Fruit fly (Drosophila melanogaster) whole organism, embryonic: ENCODE measurements around the gene TkR86C.

ENCODE experiments used
- Antp ChIP-seq: fragments of 200-800 bp; sonication (Bioruptor generic); optimal IDR thresholded peaks from 3 replicates; lab custom pipeline; 2016; ENCODE audit warnings: missing biosample characterization, missing genetic modification characterization
- CG10431 ChIP-seq: fragments of 200-800 bp; sonication (Bioruptor generic); optimal IDR thresholded peaks from 3 replicates; lab custom pipeline; 2018; ENCODE audit warnings: missing biosample characterization, mild to moderate bottlenecking, missing genetic modification characterization
- CG11560 ChIP-seq: fragments of 200-800 bp; sonication (Bioruptor generic); IDR thresholded peaks from 3 replicates; pipeline ENCODE4 v1.3.6; 2022; ENCODE audit warnings: missing biosample characterization, missing genetic modification characterization
- CG14014 ChIP-seq: fragments of 200-800 bp; sonication (Bioruptor generic); IDR thresholded peaks from 2 replicates; pipeline ENCODE4 v1.3.6; 2022; ENCODE audit warnings: missing biosample characterization, missing genetic modification characterization
- CG14860 ChIP-seq: fragments of 200-800 bp; sonication (Bioruptor generic); IDR thresholded peaks from 3 replicates; pipeline ENCODE4 v1.3.6; 2022; ENCODE audit warnings: missing biosample characterization, missing genetic modification characterization; ENCODE audit not compliant: partially characterized antibody
- CG15479 ChIP-seq: fragments of 200-800 bp; sonication (Bioruptor generic); optimal IDR thresholded peaks from 3 replicates; lab custom pipeline; 2019; ENCODE audit warnings: missing biosample characterization, mild to moderate bottlenecking, missing genetic modification characterization, moderate library complexity
- CG15514 ChIP-seq: fragments of 200-800 bp; sonication (Bioruptor generic); optimal IDR thresholded peaks from 3 replicates; lab custom pipeline; 2017; ENCODE audit warnings: missing biosample characterization, missing genetic modification characterization, mild to moderate bottlenecking, moderate library complexity, missing genetic modification reagents
- CG16815 ChIP-seq: fragments of 200-800 bp; sonication (Bioruptor generic); optimal IDR thresholded peaks from 3 replicates; lab custom pipeline; 2017; ENCODE audit warnings: missing biosample characterization, mild to moderate bottlenecking, missing genetic modification characterization
- CG18599 ChIP-seq: fragments of 200-800 bp; sonication (Bioruptor generic); optimal IDR thresholded peaks from 3 replicates; lab custom pipeline; 2017; ENCODE audit warnings: missing biosample characterization, missing genetic modification characterization, mild to moderate bottlenecking, moderate library complexity, missing genetic modification reagents
- CG2120 ChIP-seq: fragments of 200-800 bp; sonication (Bioruptor generic); optimal IDR thresholded peaks from 3 replicates; lab custom pipeline; 2016; ENCODE audit warnings: missing biosample characterization, missing genetic modification characterization
- CG2889 ChIP-seq: fragments of 200-800 bp; sonication (Bioruptor generic); IDR thresholded peaks from 3 replicates; pipeline ENCODE4 v1.3.6; 2022; ENCODE audit warnings: missing biosample characterization, missing genetic modification characterization
- CG30431 ChIP-seq: fragments of 200-800 bp; sonication (Bioruptor generic); optimal IDR thresholded peaks from 2 replicates; lab custom pipeline; 2017; ENCODE audit warnings: missing biosample characterization, missing genetic modification characterization
- CG31365 ChIP-seq: fragments of 200-800 bp; sonication (Bioruptor generic); optimal IDR thresholded peaks from 2 replicates; lab custom pipeline; 2018; ENCODE audit warnings: missing biosample characterization, mild to moderate bottlenecking, missing genetic modification characterization
- CG31441 ChIP-seq: fragments of 200-800 bp; sonication (Bioruptor generic); IDR thresholded peaks from 2 replicates; pipeline ENCODE4 v1.3.6; 2022; ENCODE audit warnings: missing biosample characterization, missing genetic modification characterization
- CG3163 ChIP-seq: fragments of 200-800 bp; sonication (Bioruptor generic); optimal IDR thresholded peaks from 3 replicates; lab custom pipeline; 2016; ENCODE audit warnings: missing biosample characterization, missing genetic modification characterization
- CG34422 ChIP-seq: fragments of 200-800 bp; sonication (Bioruptor generic); IDR thresholded peaks from 3 replicates; pipeline ENCODE4 v1.3.6; 2022; ENCODE audit warnings: missing biosample characterization, missing genetic modification characterization
- CG3847 ChIP-seq: fragments of 200-800 bp; sonication (Bioruptor generic); IDR thresholded peaks from 2 replicates; pipeline ENCODE4 v1.3.6; 2022; ENCODE audit warnings: missing biosample characterization, missing genetic modification characterization
- CG5245 ChIP-seq: fragments of 200-800 bp; sonication (Bioruptor generic); optimal IDR thresholded peaks from 3 replicates; lab custom pipeline; 2016; ENCODE audit warnings: missing biosample characterization, missing genetic modification characterization
- CG6175 ChIP-seq: fragments of 200-800 bp; sonication (Bioruptor generic); IDR thresholded peaks from 3 replicates; pipeline ENCODE4 v1.3.6; 2022; ENCODE audit warnings: missing biosample characterization, missing genetic modification characterization
- CG8281 ChIP-seq: fragments of 200-800 bp; sonication (Bioruptor generic); optimal IDR thresholded peaks from 2 replicates; lab custom pipeline; 2018; ENCODE audit warnings: missing biosample characterization, mild to moderate bottlenecking, missing genetic modification characterization, moderate library complexity
- CG8359 ChIP-seq: fragments of 200-800 bp; sonication (Bioruptor generic); optimal IDR thresholded peaks from 2 replicates; lab custom pipeline; 2017; ENCODE audit warnings: missing biosample characterization, mild to moderate bottlenecking, missing genetic modification characterization, borderline replicate concordance
- Doc2 ChIP-seq: fragments of 200-800 bp; sonication (Bioruptor generic); IDR thresholded peaks from 2 replicates; pipeline ENCODE4 v1.3.6; 2022; ENCODE audit warnings: missing biosample characterization, missing genetic modification characterization
- Drgx ChIP-seq: fragments of 200-800 bp; sonication (Bioruptor generic); IDR thresholded peaks from 2 replicates; pipeline ENCODE4 v1.3.6; 2022; ENCODE audit warnings: missing biosample characterization, missing genetic modification characterization
- Gsc ChIP-seq: fragments of 200-800 bp; sonication (Bioruptor generic); IDR thresholded peaks from 2 replicates; pipeline ENCODE4 v1.3.6; 2022; ENCODE audit warnings: missing biosample characterization, missing genetic modification characterization
- HLH4C ChIP-seq: fragments of 200-800 bp; sonication (Bioruptor generic); IDR thresholded peaks from 3 replicates; pipeline ENCODE4 v1.3.6; 2022; ENCODE audit warnings: missing biosample characterization, missing genetic modification characterization; ENCODE audit not compliant: partially characterized antibody
- NFAT ChIP-seq: fragments of 200-800 bp; sonication (Bioruptor generic); IDR thresholded peaks from 2 replicates; pipeline ENCODE4 v1.3.6; 2022; ENCODE audit warnings: missing biosample characterization, missing genetic modification characterization
- Sox100B ChIP-seq: fragments of 200-800 bp; sonication (Bioruptor generic); optimal IDR thresholded peaks from 3 replicates; lab custom pipeline; 2018; ENCODE audit warnings: missing biosample characterization, mild to moderate bottlenecking, missing genetic modification characterization
- ato ChIP-seq: fragments of 200-800 bp; sonication (Bioruptor generic); IDR thresholded peaks from 2 replicates; pipeline ENCODE4 v1.3.6; 2022; ENCODE audit warnings: missing biosample characterization, missing genetic modification characterization; ENCODE audit not compliant: partially characterized antibody
- bbx ChIP-seq: fragments of 200-800 bp; sonication (Bioruptor generic); IDR thresholded peaks from 2 replicates; pipeline ENCODE4 v1.3.6; 2022; ENCODE audit warnings: missing biosample characterization, missing genetic modification characterization; ENCODE audit not compliant: partially characterized antibody
- cato ChIP-seq: fragments of 200-800 bp; sonication (Bioruptor generic); optimal IDR thresholded peaks from 2 replicates; lab custom pipeline; 2016; ENCODE audit warnings: missing biosample characterization, missing genetic modification characterization, borderline replicate concordance
- crp ChIP-seq, 2 experiments: fragments of 200-800 bp; sonication (Bioruptor generic); optimal IDR thresholded peaks; 2 replicates in 1 of 2; 3 replicates in 1 of 2; lab custom pipeline; 2017; ENCODE audit warnings: missing biosample characterization in 2 of 2, missing genetic modification characterization in 2 of 2, mild to moderate bottlenecking in 1 of 2, moderate library complexity in 1 of 2
- ems ChIP-seq: fragments of 200-800 bp; sonication (Bioruptor generic); optimal IDR thresholded peaks from 3 replicates; lab custom pipeline; 2016; ENCODE audit warnings: missing biosample characterization, missing genetic modification characterization
- esg ChIP-seq: fragments of 200-800 bp; sonication (Bioruptor generic); conservative IDR thresholded peaks from 2 replicates; pipeline ENCODE4 v1.3.6; 2022; ENCODE audit warnings: missing biosample characterization, missing genetic modification characterization
- gfzf ChIP-seq: fragments of 200-800 bp; sonication (Bioruptor generic); optimal IDR thresholded peaks from 2 replicates; lab custom pipeline; 2016; ENCODE audit warnings: missing biosample characterization, mild to moderate bottlenecking, missing genetic modification characterization, moderate library complexity
- gt ChIP-seq: fragments of 200-800 bp; sonication (Bioruptor generic); IDR thresholded peaks from 2 replicates; pipeline ENCODE4 v1.3.6; 2022; ENCODE audit warnings: missing biosample characterization, missing genetic modification characterization
- ind ChIP-seq: fragments of 200-800 bp; sonication (Bioruptor generic); optimal IDR thresholded peaks from 3 replicates; lab custom pipeline; 2016; ENCODE audit warnings: missing biosample characterization, missing genetic modification characterization
- kay ChIP-seq: fragments of 200-800 bp; sonication (Bioruptor generic); optimal IDR thresholded peaks from 2 replicates; lab custom pipeline; 2016; ENCODE audit warnings: missing biosample characterization, missing genetic modification characterization
- kni ChIP-seq: fragments of 200-800 bp; sonication (Bioruptor generic); optimal IDR thresholded peaks from 3 replicates; lab custom pipeline; 2017; ENCODE audit warnings: mild to moderate bottlenecking, missing biosample characterization, missing genetic modification reagents, missing genetic modification characterization
- lilli ChIP-seq: fragments of 200-800 bp; sonication (Bioruptor generic); optimal IDR thresholded peaks from 3 replicates; lab custom pipeline; 2016; ENCODE audit warnings: missing biosample characterization, missing genetic modification characterization
- pb ChIP-seq: fragments of 200-800 bp; sonication (Bioruptor generic); optimal IDR thresholded peaks from 3 replicates; lab custom pipeline; 2016; ENCODE audit warnings: missing biosample characterization, missing genetic modification characterization
- pfk ChIP-seq: fragments of 200-800 bp; sonication (Bioruptor generic); optimal IDR thresholded peaks from 2 replicates; lab custom pipeline; 2018; ENCODE audit warnings: missing biosample characterization, mild to moderate bottlenecking, missing genetic modification characterization, moderate library complexity
- pita ChIP-seq: fragments of 200-800 bp; sonication (Bioruptor generic); optimal IDR thresholded peaks from 2 replicates; lab custom pipeline; 2017; ENCODE audit warnings: missing biosample characterization, mild to moderate bottlenecking, missing genetic modification characterization
- pzg ChIP-seq: fragments of 200-800 bp; sonication (Bioruptor generic); optimal IDR thresholded peaks from 3 replicates; lab custom pipeline; 2018; ENCODE audit warnings: missing biosample characterization, mild to moderate bottlenecking, missing genetic modification characterization, moderate library complexity
- schlank ChIP-seq: fragments of 200-800 bp; sonication (Bioruptor generic); optimal IDR thresholded peaks from 2 replicates; lab custom pipeline; 2018; ENCODE audit warnings: missing biosample characterization, mild to moderate bottlenecking, missing genetic modification characterization
- scrt ChIP-seq: fragments of 200-800 bp; sonication (Bioruptor generic); optimal IDR thresholded peaks from 2 replicates; lab custom pipeline; 2018; ENCODE audit warnings: missing biosample characterization, mild to moderate bottlenecking, missing genetic modification characterization, moderate library complexity
- shn ChIP-seq: fragments of 200-800 bp; sonication (Bioruptor generic); optimal IDR thresholded peaks from 3 replicates; lab custom pipeline; 2016; ENCODE audit warnings: missing biosample characterization, missing genetic modification characterization
- tgo ChIP-seq: fragments of 200-800 bp; sonication (Bioruptor generic); IDR thresholded peaks from 3 replicates; pipeline ENCODE4 v1.3.6; 2022; ENCODE audit warnings: missing biosample characterization, missing genetic modification characterization
- trem ChIP-seq: fragments of 200-800 bp; optimal IDR thresholded peaks from 3 replicates; lab custom pipeline; 2019; ENCODE audit warnings: missing biosample characterization, mild to moderate bottlenecking, missing genetic modification characterization, moderate library complexity
- vfl ChIP-seq: fragments of 200-800 bp; sonication (Bioruptor generic); optimal IDR thresholded peaks from 2 replicates; lab custom pipeline; 2016; ENCODE audit warnings: missing biosample characterization, missing genetic modification characterization
- vnd ChIP-seq: fragments of 200-800 bp; sonication (Bioruptor generic); IDR thresholded peaks from 3 replicates; pipeline ENCODE4 v1.3.6; 2022; ENCODE audit warnings: missing biosample characterization, missing genetic modification characterization; ENCODE audit not compliant: partially characterized antibody
- zfh2 ChIP-seq: fragments of 200-800 bp; sonication (Bioruptor generic); optimal IDR thresholded peaks from 2 replicates; lab custom pipeline; 2016; ENCODE audit warnings: missing biosample characterization, missing genetic modification characterization

The TkR86C gene

dm6 chr3R:10708169-10708568, 42.9 kb downstream of the TkR86C start, which contains the start of gene CG31278 (continued):
- TF ChIP-seq CG3847 (GFP tag; lab: Robert Waterston, UW) (no peak), Drgx (GFP tag; lab: Robert Waterston, UW) (no peak), kay (no peak), CG8359 (no peak), CG2889 (no peak), CG8281 (tag; lab: Kevin White, UChicago) (no peak), HLH4C (GFP tag; lab: Robert Waterston, UW) (peak; percentile 64), CG18599 (no peak), shn (GFP tag; lab: Kevin White, UChicago) (no peak), CG14860 (GFP tag; lab: Robert Waterston, UW) (0 out of 3 replicates have a peak, but pooled peaks have one; percentile 56), crp (GFP tag; optimal IDR thresholded peaks at IDR 0.05; lab: Kevin White, UChicago) (peak; percentile 31 to 89), tgo (GFP tag; lab: Robert Waterston, UW) (no peak), CG14014 (GFP tag; lab: Robert Waterston, UW) (no peak), zfh2 (GFP tag; lab: Kevin White, UChicago) (no peak), CG5245 (GFP tag; lab: Kevin White, UChicago) (no peak), Sox100B (GFP tag; lab: Kevin White, UChicago) (no peak), CG31365 (tag; lab: Kevin White, UChicago) (no peak), Gsc (no peak), pzg (GFP tag; lab: Kevin White, UChicago) (peak; percentile 79), CG34422 (GFP tag; lab: Robert Waterston, UW) (peak; percentile 33; the same call in 1 of the 3 replicates), pita (GFP tag; lab: Kevin White, UChicago) (no peak), lilli (GFP tag; lab: Kevin White, UChicago) (no peak), CG31441 (no peak), vfl (GFP tag; lab: Kevin White, UChicago) (no peak), vnd (GFP tag; lab: Robert Waterston, UW) (peak; percentile 64; the same call in 2 of the 3 replicates), gfzf (GFP tag; lab: Kevin White, UChicago) (peak; percentile 67), CG16815 (GFP tag; lab: Kevin White, UChicago) (no peak), Antp (no peak), esg (GFP tag; lab: Robert Waterston, UW) (no peak), pfk (GFP tag; lab: Kevin White, UChicago) (no peak), Doc2 (GFP tag; lab: Robert Waterston, UW) (no peak), trem (tag; lab: Kevin White, UChicago) (peak; percentile 33), cato (GFP tag; lab: Kevin White, UChicago) (no peak), CG6175 (no peak), CG3163 (GFP tag; lab: Kevin White, UChicago) (no peak), CG11560 (no peak), CG30431 (GFP tag; lab: Kevin White, UChicago) (no peak), ems (no peak), ind (GFP tag; lab: Kevin White, UChicago) (no peak), bbx (GFP tag; lab: Robert Waterston, UW) (peak; percentile 81), NFAT (GFP tag; lab: Robert Waterston, UW) (no peak), CG10431 (GFP tag; lab: Kevin White, UChicago) (no peak), gt (GFP tag; lab: Robert Waterston, UW) (no peak), CG2120 (GFP tag; lab: Kevin White, UChicago) (no peak), CG15514 (GFP tag; lab: Kevin White, UChicago) (no peak), CG15479 (GFP tag; lab: Kevin White, UChicago) (no peak), ato (peak; percentile 77), schlank (tag; lab: Kevin White, UChicago) (no peak), scrt (GFP tag; lab: Kevin White, UChicago) (no peak), pb (GFP tag; lab: Kevin White, UChicago) (no peak), kni (GFP tag; lab: Kevin White, UChicago) (no peak)
